Fruit fly (Drosophila melanogaster) whole organism, prepupa: ENCODE data around the gene CG31777.
A peak's percentile ranks its signal among the peaks of the same experiment; 100 is the strongest.

Experiments
- Blimp-1 ChIP-seq: fragments of 200-800 bp; sonication (Bioruptor generic); optimal IDR thresholded peaks from 3 replicates; lab custom pipeline; 2017; ENCODE audit warnings: missing biosample characterization, missing genetic modification characterization, mild to moderate bottlenecking, moderate library complexity, missing genetic modification reagents
- CG10631 ChIP-seq: fragments of 200-800 bp; sonication (Bioruptor generic); optimal IDR thresholded peaks from 2 replicates; lab custom pipeline; 2016; ENCODE audit warnings: missing biosample characterization, missing genetic modification characterization
- CG11294 ChIP-seq: fragments of 200-800 bp; sonication (Bioruptor generic); IDR thresholded peaks from 2 replicates; pipeline ENCODE4 v1.3.6; 2022; ENCODE audit warnings: missing biosample characterization, missing genetic modification characterization
- CG11762 ChIP-seq: fragments of 200-800 bp; sonication (Bioruptor generic); optimal IDR thresholded peaks from 3 replicates; lab custom pipeline; 2016; ENCODE audit warnings: missing biosample characterization, missing genetic modification characterization; ENCODE audit not compliant: insufficient read depth
- CG15336 ChIP-seq: fragments of 200-800 bp; sonication (Bioruptor generic); IDR thresholded peaks from 2 replicates; pipeline ENCODE4 v1.3.6; 2022; ENCODE audit warnings: missing biosample characterization, missing genetic modification characterization
- CG1621 ChIP-seq: fragments of 200-800 bp; sonication (Bioruptor generic); optimal IDR thresholded peaks from 3 replicates; lab custom pipeline; 2018; ENCODE audit warnings: missing biosample characterization, mild to moderate bottlenecking, missing genetic modification characterization
- CG16779 ChIP-seq: fragments of 200-800 bp; sonication (Bioruptor generic); optimal IDR thresholded peaks from 3 replicates; lab custom pipeline; 2017; ENCODE audit warnings: missing biosample characterization, mild to moderate bottlenecking, missing genetic modification characterization
- CG3032 ChIP-seq: fragments of 200-800 bp; optimal IDR thresholded peaks from 2 replicates; lab custom pipeline; 2019; ENCODE audit warnings: missing biosample characterization, mild to moderate bottlenecking, missing genetic modification characterization, moderate library complexity
- CG31627 ChIP-seq: fragments of 200-800 bp; sonication (Bioruptor generic); optimal IDR thresholded peaks from 3 replicates; lab custom pipeline; 2016; ENCODE audit warnings: missing biosample characterization, missing genetic modification characterization
- CG32006 ChIP-seq: fragments of 200-800 bp; sonication (Bioruptor generic); optimal IDR thresholded peaks from 3 replicates; lab custom pipeline; 2017; ENCODE audit warnings: missing biosample characterization, mild to moderate bottlenecking, missing genetic modification characterization
- CG34406 ChIP-seq: fragments of 200-800 bp; sonication (Bioruptor generic); optimal IDR thresholded peaks from 3 replicates; lab custom pipeline; 2016; ENCODE audit warnings: missing biosample characterization, missing genetic modification characterization
- CG3919 ChIP-seq: fragments of 200-800 bp; sonication (Bioruptor generic); optimal IDR thresholded peaks from 3 replicates; lab custom pipeline; 2016; ENCODE audit warnings: missing biosample characterization, missing genetic modification characterization
- CG4318 ChIP-seq: fragments of 200-800 bp; sonication (Bioruptor generic); optimal IDR thresholded peaks from 3 replicates; lab custom pipeline; 2017; ENCODE audit warnings: missing biosample characterization, mild to moderate bottlenecking, missing genetic modification characterization
- CG6163 ChIP-seq: fragments of 200-800 bp; sonication (Bioruptor generic); IDR thresholded peaks from 3 replicates; pipeline ENCODE4 v1.3.6; 2022; ENCODE audit warnings: missing biosample characterization, missing genetic modification characterization
- CG6276 ChIP-seq: fragments of 200-800 bp; sonication (Bioruptor generic); optimal IDR thresholded peaks from 2 replicates; lab custom pipeline; 2017; ENCODE audit warnings: missing biosample characterization, mild to moderate bottlenecking, missing genetic modification characterization
- CG6792 ChIP-seq: fragments of 200-800 bp; sonication (Bioruptor generic); optimal IDR thresholded peaks from 3 replicates; lab custom pipeline; 2016; ENCODE audit warnings: missing biosample characterization, missing genetic modification characterization
- CG7368 ChIP-seq: fragments of 200-800 bp; sonication (Bioruptor generic); optimal IDR thresholded peaks from 3 replicates; lab custom pipeline; 2016; ENCODE audit warnings: missing biosample characterization, missing genetic modification characterization
- CG8119 ChIP-seq: fragments of 200-800 bp; sonication (Bioruptor generic); IDR thresholded peaks from 3 replicates; pipeline ENCODE4 v1.3.6; 2022; ENCODE audit warnings: missing biosample characterization, missing genetic modification characterization
- CG8319 ChIP-seq: fragments of 200-800 bp; sonication (Bioruptor generic); optimal IDR thresholded peaks from 3 replicates; lab custom pipeline; 2016; ENCODE audit warnings: missing biosample characterization, missing genetic modification characterization
- CG8632 ChIP-seq: fragments of 200-800 bp; sonication (Bioruptor generic); optimal IDR thresholded peaks from 3 replicates; lab custom pipeline; 2016; ENCODE audit warnings: missing biosample characterization, missing genetic modification characterization
- CG9139 ChIP-seq: fragments of 200-800 bp; sonication (Bioruptor generic); optimal IDR thresholded peaks from 3 replicates; lab custom pipeline; 2017; ENCODE audit warnings: missing biosample characterization, mild to moderate bottlenecking, missing genetic modification characterization
- Eip75B ChIP-seq: fragments of 200-800 bp; sonication (Bioruptor generic); optimal IDR thresholded peaks from 3 replicates; lab custom pipeline; 2016; ENCODE audit warnings: missing biosample characterization, missing genetic modification characterization
- Eip78C ChIP-seq: fragments of 200-800 bp; sonication (Bioruptor generic); peaks from one replicate; lab custom pipeline; 2016; ENCODE audit warnings: missing biosample characterization, missing genetic modification characterization
- Ets21C ChIP-seq: fragments of 200-800 bp; sonication (Bioruptor generic); optimal IDR thresholded peaks from 3 replicates; lab custom pipeline; 2016; ENCODE audit warnings: missing biosample characterization, missing genetic modification characterization
- Ets96B ChIP-seq: fragments of 200-800 bp; optimal IDR thresholded peaks from 2 replicates; lab custom pipeline; 2019; ENCODE audit warnings: missing biosample characterization, mild to moderate bottlenecking, missing genetic modification characterization, moderate library complexity
- Gug ChIP-seq: fragments of 200-800 bp; sonication (Bioruptor generic); IDR thresholded peaks from 2 replicates; pipeline ENCODE4 v1.3.6; 2022; ENCODE audit warnings: missing biosample characterization, missing genetic modification characterization
- Hr39 ChIP-seq: fragments of 200-800 bp; sonication (Bioruptor generic); optimal IDR thresholded peaks from 2 replicates; lab custom pipeline; 2016; ENCODE audit warnings: missing biosample characterization, missing genetic modification characterization
- Hr4 ChIP-seq: fragments of 200-800 bp; sonication (Bioruptor generic); optimal IDR thresholded peaks from 3 replicates; lab custom pipeline; 2016; ENCODE audit warnings: missing biosample characterization, missing genetic modification characterization
- Lpt ChIP-seq: fragments of 200-800 bp; sonication (Bioruptor generic); optimal IDR thresholded peaks from 3 replicates; lab custom pipeline; 2016; ENCODE audit warnings: missing biosample characterization, missing genetic modification characterization
- Met ChIP-seq: fragments of 200-800 bp; sonication (Bioruptor generic); optimal IDR thresholded peaks from 3 replicates; lab custom pipeline; 2016; ENCODE audit warnings: missing biosample characterization, missing genetic modification characterization
- OdsH ChIP-seq: fragments of 200-800 bp; sonication (Bioruptor generic); optimal IDR thresholded peaks from 3 replicates; lab custom pipeline; 2016; ENCODE audit warnings: missing biosample characterization, missing genetic modification characterization
- Smox ChIP-seq: fragments of 200-800 bp; sonication (Bioruptor generic); optimal IDR thresholded peaks from 3 replicates; lab custom pipeline; 2016; ENCODE audit warnings: missing biosample characterization, missing genetic modification characterization
- Sox102F ChIP-seq: fragments of 200-800 bp; sonication (Bioruptor generic); optimal IDR thresholded peaks from 2 replicates; lab custom pipeline; 2016; ENCODE audit warnings: missing biosample characterization, mild to moderate bottlenecking, missing genetic modification characterization
- Sox14 ChIP-seq: fragments of 200-800 bp; sonication (Bioruptor generic); optimal IDR thresholded peaks from 3 replicates; lab custom pipeline; 2016; ENCODE audit warnings: missing biosample characterization, missing genetic modification characterization
- achi ChIP-seq: fragments of 200-800 bp; sonication (Bioruptor generic); optimal IDR thresholded peaks from 3 replicates; lab custom pipeline; 2016; ENCODE audit warnings: missing biosample characterization, missing genetic modification characterization
- cyc ChIP-seq: fragments of 200-800 bp; sonication (Bioruptor generic); optimal IDR thresholded peaks from 3 replicates; lab custom pipeline; 2016; ENCODE audit warnings: missing biosample characterization, missing genetic modification characterization
- dac ChIP-seq: fragments of 200-800 bp; sonication (Bioruptor generic); optimal IDR thresholded peaks from 2 replicates; lab custom pipeline; 2017; ENCODE audit warnings: missing biosample characterization, mild to moderate bottlenecking, missing genetic modification characterization
- dsx ChIP-seq: fragments of 200-800 bp; optimal IDR thresholded peaks from 3 replicates; lab custom pipeline; 2019; ENCODE audit warnings: missing biosample characterization, mild to moderate bottlenecking, missing genetic modification characterization, moderate library complexity; ENCODE audit not compliant: poor library complexity, severe bottlenecking
- eg ChIP-seq: fragments of 200-800 bp; sonication (Bioruptor generic); IDR thresholded peaks from 3 replicates; pipeline ENCODE4 v1.3.6; 2022; ENCODE audit warnings: missing biosample characterization, missing genetic modification characterization
- esn ChIP-seq: fragments of 200-800 bp; sonication (Bioruptor generic); optimal IDR thresholded peaks from 2 replicates; lab custom pipeline; 2016; ENCODE audit warnings: missing biosample characterization, mild to moderate bottlenecking, missing genetic modification characterization, moderate library complexity
- fd59A ChIP-seq: fragments of 200-800 bp; sonication (Bioruptor generic); optimal IDR thresholded peaks from 2 replicates; lab custom pipeline; 2017; ENCODE audit warnings: missing biosample characterization, mild to moderate bottlenecking, missing genetic modification characterization, missing genetic modification reagents
- fd85E ChIP-seq: fragments of 200-800 bp; sonication (Bioruptor generic); optimal IDR thresholded peaks from 3 replicates; lab custom pipeline; 2016; ENCODE audit warnings: missing biosample characterization, missing genetic modification characterization
- fkh ChIP-seq: fragments of 200-800 bp; sonication (Bioruptor generic); optimal IDR thresholded peaks from 3 replicates; lab custom pipeline; 2017; ENCODE audit warnings: missing biosample characterization, mild to moderate bottlenecking, missing genetic modification characterization, moderate library complexity
- net ChIP-seq: fragments of 200-800 bp; sonication (Bioruptor generic); optimal IDR thresholded peaks from 3 replicates; lab custom pipeline; 2016; ENCODE audit warnings: missing biosample characterization, missing genetic modification characterization
- pdm3 ChIP-seq: fragments of 200-800 bp; sonication (Bioruptor generic); optimal IDR thresholded peaks from 3 replicates; lab custom pipeline; 2016; ENCODE audit warnings: missing biosample characterization, missing genetic modification characterization
- salr ChIP-seq, 2 experiments: fragments of 200-800 bp; sonication (Bioruptor generic); optimal IDR thresholded peaks; 3 replicates each; lab custom pipeline; 2016 to 2018; ENCODE audit warnings: missing biosample characterization in 2 of 2, missing genetic modification characterization in 2 of 2, mild to moderate bottlenecking in 1 of 2
- spab ChIP-seq: fragments of 200-800 bp; sonication (Bioruptor generic); optimal IDR thresholded peaks from 2 replicates; lab custom pipeline; 2017; ENCODE audit warnings: missing biosample characterization, mild to moderate bottlenecking, missing genetic modification characterization, missing genetic modification reagents
- svp ChIP-seq: fragments of 200-800 bp; sonication (Bioruptor generic); peaks from one replicate; lab custom pipeline; 2016; ENCODE audit warnings: missing biosample characterization, missing genetic modification characterization
- topi ChIP-seq: fragments of 200-800 bp; sonication (Bioruptor generic); optimal IDR thresholded peaks from 3 replicates; lab custom pipeline; 2016; ENCODE audit warnings: missing biosample characterization, missing genetic modification characterization

Gene CG31777

dm6 chr2L:3705438-3705921 is 1.4 kb downstream of the CG31777 start, which contains the start of gene CG31778 (continued):
- TF ChIP-seq Lpt (GFP tag; lab: Kevin White, UChicago), result peak; percentile 20
- TF ChIP-seq salr (GFP tag; optimal IDR thresholded peaks at IDR 0.05; lab: Kevin White, UChicago), result peak; percentile 32 to 49
- peak; percentile 70 for TF ChIP-seq OdsH (GFP tag; lab: Kevin White, UChicago)
- peak; percentile 68 for TF ChIP-seq CG7368 (GFP tag; lab: Kevin White, UChicago)
- peak; percentile 86 for TF ChIP-seq CG6163
- peak; percentile 73 for TF ChIP-seq achi (GFP tag; lab: Kevin White, UChicago)
- peak; percentile 85 for TF ChIP-seq Smox
- TF ChIP-seq fd59A (GFP tag; lab: Kevin White, UChicago), result peak; percentile 46

dm6 chr2L:3703260-3703659 is 3.6 kb downstream of the CG31777 start, which contains the start of gene CG2816:
Gene CG2816 (plus strand): TSS chr2L:3703659.
- TF ChIP-seq CG11762 (GFP tag; lab: Kevin White, UChicago), result peak; percentile 70
- TF ChIP-seq pdm3 (GFP tag; lab: Kevin White, UChicago), result peak; percentile 88
- TF ChIP-seq CG15336 (GFP tag; lab: Robert Waterston, UW), result peak; percentile 93
- TF ChIP-seq achi (GFP tag; lab: Kevin White, UChicago), result peak; percentile 77
- peak; percentile 90 for TF ChIP-seq CG6276 (GFP tag; lab: Kevin White, UChicago)
- TF ChIP-seq Sox102F, result peak; percentile 83
- peak; percentile 81 for TF ChIP-seq CG6792
- peak; percentile 40 for TF ChIP-seq fd59A (GFP tag; lab: Kevin White, UChicago)
- TF ChIP-seq Gug (GFP tag; lab: Robert Waterston, UW), result peak; percentile 90
- peak; percentile 56 for TF ChIP-seq CG16779 (tag; lab: Kevin White, UChicago)
- TF ChIP-seq OdsH (GFP tag; lab: Kevin White, UChicago), result peak; percentile 86
- peak; percentile 8 for TF ChIP-seq fd85E
- TF ChIP-seq Lpt (GFP tag; lab: Kevin White, UChicago), result peak; percentile 84
- TF ChIP-seq Ets21C (GFP tag; lab: Kevin White, UChicago), result peak; percentile 84
- TF ChIP-seq net (GFP tag; lab: Kevin White, UChicago), result peak; percentile 85
- TF ChIP-seq Eip75B (GFP tag; lab: Kevin White, UChicago), result peak; percentile 72
- TF ChIP-seq CG8632 (GFP tag; lab: Kevin White, UChicago), result peak; percentile 50
- peak; percentile 92 for TF ChIP-seq Hr39
- TF ChIP-seq dsx (GFP tag; lab: Kevin White, UChicago), result no peak
- TF ChIP-seq CG8119 (GFP tag; lab: Robert Waterston, UW), result peak; percentile 95
- TF ChIP-seq topi (GFP tag; lab: Kevin White, UChicago), result peak; percentile 76
- TF ChIP-seq Ets96B (tag; lab: Kevin White, UChicago), result no peak
- peak; percentile 92 for TF ChIP-seq Eip78C (GFP tag; lab: Kevin White, UChicago)
- TF ChIP-seq CG31627, result peak; percentile 89
- no peak for TF ChIP-seq CG1621 (tag; lab: Kevin White, UChicago)
- peak; percentile 11 for TF ChIP-seq fkh (GFP tag; lab: Kevin White, UChicago)
- peak; percentile 85 for TF ChIP-seq CG3919 (GFP tag; lab: Kevin White, UChicago)
- peak; percentile 86 for TF ChIP-seq CG32006 (GFP tag; lab: Kevin White, UChicago)
- TF ChIP-seq eg (GFP tag; lab: Robert Waterston, UW), result peak; percentile 97
- peak; percentile 84 for TF ChIP-seq cyc (GFP tag; lab: Kevin White, UChicago)
- TF ChIP-seq CG34406 (GFP tag; lab: Kevin White, UChicago), result peak; percentile 67
- peak; percentile 86 for TF ChIP-seq Met (GFP tag; lab: Kevin White, UChicago)
- peak; percentile 92 for TF ChIP-seq CG11294 (GFP tag; lab: Robert Waterston, UW)
- TF ChIP-seq Hr4 (GFP tag; lab: Kevin White, UChicago), result peak; percentile 85
- peak; percentile 54 for TF ChIP-seq Blimp-1 (GFP tag; lab: Kevin White, UChicago)
- TF ChIP-seq salr (GFP tag; optimal IDR thresholded peaks at IDR 0.05; lab: Kevin White, UChicago), result peak; percentile 32 to 79
- TF ChIP-seq Sox14 (GFP tag; lab: Kevin White, UChicago), result peak; percentile 88
- TF ChIP-seq CG7368 (GFP tag; lab: Kevin White, UChicago), result peak; percentile 80
- no peak for TF ChIP-seq CG3032
- no peak for TF ChIP-seq CG9139 (GFP tag; lab: Kevin White, UChicago)
- TF ChIP-seq spab, result peak; percentile 21
- TF ChIP-seq svp, result peak; percentile 85
- TF ChIP-seq CG4318, result peak; percentile 67
- TF ChIP-seq dac (GFP tag; lab: Kevin White, UChicago), result peak; percentile 68
- TF ChIP-seq CG10631 (GFP tag; lab: Kevin White, UChicago), result peak; percentile 76
- TF ChIP-seq Smox, result peak; percentile 82
- peak; percentile 28 for TF ChIP-seq CG8319 (GFP tag; lab: Kevin White, UChicago)
- peak; percentile 88 for TF ChIP-seq esn (GFP tag; lab: Kevin White, UChicago)
